Fruit fly (Drosophila melanogaster) whole organism, embryonic: ENCODE measurements around the gene VGlut.

Source experiments
- Asciz ChIP-seq: fragments of 200-800 bp; sonication (Bioruptor generic); optimal IDR thresholded peaks from 2 replicates; lab custom pipeline; 2017; ENCODE audit warnings: missing biosample characterization, mild to moderate bottlenecking, missing genetic modification characterization, missing genetic modification reagents
- CG12104 ChIP-seq: fragments of 200-800 bp; sonication (Bioruptor generic); optimal IDR thresholded peaks from 3 replicates; lab custom pipeline; 2016; ENCODE audit warnings: missing biosample characterization, missing genetic modification characterization
- CG12744 ChIP-seq: fragments of 200-800 bp; sonication (Bioruptor generic); optimal IDR thresholded peaks from 2 replicates; lab custom pipeline; 2016; ENCODE audit warnings: missing biosample characterization, missing genetic modification characterization
- CG14014 ChIP-seq: fragments of 200-800 bp; sonication (Bioruptor generic); IDR thresholded peaks from 2 replicates; pipeline ENCODE4 v1.3.6; 2022; ENCODE audit warnings: missing biosample characterization, missing genetic modification characterization
- CG14050 ChIP-seq: fragments of 200-800 bp; sonication (Bioruptor generic); IDR thresholded peaks from 3 replicates; pipeline ENCODE4 v1.3.6; 2022; ENCODE audit warnings: missing biosample characterization, missing genetic modification characterization
- CG14860 ChIP-seq: fragments of 200-800 bp; sonication (Bioruptor generic); IDR thresholded peaks from 3 replicates; pipeline ENCODE4 v1.3.6; 2022; ENCODE audit warnings: missing biosample characterization, missing genetic modification characterization; ENCODE audit not compliant: partially characterized antibody
- CG15479 ChIP-seq: fragments of 200-800 bp; sonication (Bioruptor generic); optimal IDR thresholded peaks from 3 replicates; lab custom pipeline; 2019; ENCODE audit warnings: missing biosample characterization, mild to moderate bottlenecking, missing genetic modification characterization, moderate library complexity
- CG17328 ChIP-seq: fragments of 200-800 bp; sonication (Bioruptor generic); IDR thresholded peaks from 2 replicates; pipeline ENCODE4 v1.3.6; 2022; ENCODE audit warnings: missing biosample characterization, missing genetic modification characterization
- CG17361 ChIP-seq: fragments of 200-800 bp; sonication (Bioruptor generic); IDR thresholded peaks from 3 replicates; pipeline ENCODE4 v1.3.6; 2022; ENCODE audit warnings: missing biosample characterization, missing genetic modification characterization
- CG17568 ChIP-seq: fragments of 200-800 bp; sonication (Bioruptor generic); optimal IDR thresholded peaks from 2 replicates; lab custom pipeline; 2018; ENCODE audit warnings: missing biosample characterization, mild to moderate bottlenecking, missing genetic modification characterization, moderate library complexity
- CG1832 ChIP-seq: fragments of 200-800 bp; sonication (Bioruptor generic); optimal IDR thresholded peaks from 2 replicates; lab custom pipeline; 2017; ENCODE audit warnings: missing biosample characterization, mild to moderate bottlenecking, missing genetic modification characterization, inconsistent platforms
- CG2889 ChIP-seq: fragments of 200-800 bp; sonication (Bioruptor generic); IDR thresholded peaks from 3 replicates; pipeline ENCODE4 v1.3.6; 2022; ENCODE audit warnings: missing biosample characterization, missing genetic modification characterization
- CG31388 ChIP-seq: fragments of 200-800 bp; sonication (Bioruptor generic); optimal IDR thresholded peaks from 2 replicates; lab custom pipeline; 2016; ENCODE audit warnings: missing biosample characterization, missing genetic modification characterization
- CG4360 ChIP-seq: fragments of 200-800 bp; sonication (Bioruptor generic); IDR thresholded peaks from 2 replicates; pipeline ENCODE4 v1.3.6; 2022; ENCODE audit warnings: missing biosample characterization, missing genetic modification characterization
- CG5245 ChIP-seq: fragments of 200-800 bp; sonication (Bioruptor generic); optimal IDR thresholded peaks from 3 replicates; lab custom pipeline; 2016; ENCODE audit warnings: missing biosample characterization, missing genetic modification characterization
- CG6654 ChIP-seq: fragments of 200-800 bp; sonication (Bioruptor generic); optimal IDR thresholded peaks from 2 replicates; lab custom pipeline; 2017; ENCODE audit warnings: missing biosample characterization, mild to moderate bottlenecking, missing genetic modification characterization
- CG6854 ChIP-seq: fragments of 200-800 bp; sonication (Bioruptor generic); optimal IDR thresholded peaks from 3 replicates; lab custom pipeline; 2017; ENCODE audit warnings: missing biosample characterization, mild to moderate bottlenecking, missing genetic modification characterization
- CG7372 ChIP-seq: fragments of 200-800 bp; sonication (Bioruptor generic); IDR thresholded peaks from 2 replicates; pipeline ENCODE4 v1.3.6; 2022; ENCODE audit warnings: missing biosample characterization, missing genetic modification characterization
- CG8281 ChIP-seq: fragments of 200-800 bp; sonication (Bioruptor generic); optimal IDR thresholded peaks from 2 replicates; lab custom pipeline; 2018; ENCODE audit warnings: missing biosample characterization, mild to moderate bottlenecking, missing genetic modification characterization, moderate library complexity
- CTCF ChIP-seq: fragments of 200-800 bp; sonication (Bioruptor generic); optimal IDR thresholded peaks from 2 replicates; lab custom pipeline; 2017; ENCODE audit warnings: missing biosample characterization, mild to moderate bottlenecking, missing genetic modification characterization, moderate library complexity
- D19A ChIP-seq: fragments of 200-800 bp; optimal IDR thresholded peaks from 3 replicates; lab custom pipeline; 2019; ENCODE audit warnings: missing biosample characterization, mild to moderate bottlenecking, missing genetic modification characterization, moderate library complexity
- Dbx ChIP-seq: fragments of 200-800 bp; sonication (Bioruptor generic); IDR thresholded peaks from 3 replicates; pipeline ENCODE4 v1.3.6; 2022; ENCODE audit warnings: missing biosample characterization, missing genetic modification characterization
- Doc2 ChIP-seq: fragments of 200-800 bp; sonication (Bioruptor generic); IDR thresholded peaks from 2 replicates; pipeline ENCODE4 v1.3.6; 2022; ENCODE audit warnings: missing biosample characterization, missing genetic modification characterization
- Dref ChIP-seq: fragments of 200-800 bp; sonication (Bioruptor generic); IDR thresholded peaks from 2 replicates; pipeline ENCODE4 v1.3.6; 2022; ENCODE audit warnings: missing biosample characterization, missing genetic modification characterization
- E2f2 ChIP-seq: fragments of 200-800 bp; sonication (Bioruptor generic); IDR thresholded peaks from 2 replicates; pipeline ENCODE4 v1.3.6; 2022; ENCODE audit warnings: missing biosample characterization, missing genetic modification characterization
- Ets65A ChIP-seq: fragments of 200-800 bp; sonication (Bioruptor generic); peaks from one replicate; lab custom pipeline; 2016; ENCODE audit warnings: missing biosample characterization, missing genetic modification characterization
- HLH54F ChIP-seq: fragments of 200-800 bp; sonication (Bioruptor generic); optimal IDR thresholded peaks from 3 replicates; lab custom pipeline; 2016; ENCODE audit warnings: missing biosample characterization, missing genetic modification characterization
- Lim3 ChIP-seq: fragments of 200-800 bp; sonication (Bioruptor generic); IDR thresholded peaks from 2 replicates; pipeline ENCODE4 v1.3.6; 2022; ENCODE audit warnings: missing biosample characterization, missing genetic modification characterization
- NFAT ChIP-seq: fragments of 200-800 bp; sonication (Bioruptor generic); IDR thresholded peaks from 2 replicates; pipeline ENCODE4 v1.3.6; 2022; ENCODE audit warnings: missing biosample characterization, missing genetic modification characterization
- NfI ChIP-seq: fragments of 200-800 bp; sonication (Bioruptor generic); optimal IDR thresholded peaks from 3 replicates; lab custom pipeline; 2018; ENCODE audit warnings: missing biosample characterization, mild to moderate bottlenecking, missing genetic modification characterization, moderate library complexity
- PHDP ChIP-seq: fragments of 200-800 bp; sonication (Bioruptor generic); optimal IDR thresholded peaks from 3 replicates; lab custom pipeline; 2018; ENCODE audit warnings: missing biosample characterization, mild to moderate bottlenecking, missing genetic modification characterization, moderate library complexity
- Sry-β ChIP-seq: fragments of 200-800 bp; sonication (Bioruptor generic); optimal IDR thresholded peaks from 2 replicates; lab custom pipeline; 2018; ENCODE audit warnings: missing biosample characterization, mild to moderate bottlenecking, missing genetic modification characterization, moderate library complexity
- al ChIP-seq: fragments of 200-800 bp; sonication (Bioruptor generic); IDR thresholded peaks from 2 replicates; pipeline ENCODE4 v1.3.6; 2022; ENCODE audit warnings: missing biosample characterization, missing genetic modification characterization
- br ChIP-seq: fragments of >200 bp; optimal IDR thresholded peaks from 2 replicates; lab custom pipeline; 2017
- chinmo ChIP-seq: fragments of 200-800 bp; sonication (Bioruptor generic); IDR thresholded peaks from 4 replicates; pipeline ENCODE4 v1.3.6; 2022; ENCODE audit warnings: missing biosample characterization, missing genetic modification characterization; ENCODE audit not compliant: partially characterized antibody
- crc ChIP-seq: fragments of 200-800 bp; sonication (Bioruptor generic); optimal IDR thresholded peaks from 2 replicates; lab custom pipeline; 2016; ENCODE audit warnings: missing biosample characterization, missing genetic modification characterization
- dimm ChIP-seq: fragments of 200-800 bp; sonication (Bioruptor generic); IDR thresholded peaks from 2 replicates; pipeline ENCODE4 v1.3.6; 2022; ENCODE audit warnings: missing biosample characterization, missing genetic modification characterization
- emc ChIP-seq: fragments of 200-800 bp; sonication (Bioruptor generic); optimal IDR thresholded peaks from 2 replicates; lab custom pipeline; 2016; ENCODE audit warnings: missing biosample characterization, missing genetic modification characterization
- esg ChIP-seq: fragments of 200-800 bp; sonication (Bioruptor generic); conservative IDR thresholded peaks from 2 replicates; pipeline ENCODE4 v1.3.6; 2022; ENCODE audit warnings: missing biosample characterization, missing genetic modification characterization
- eve ChIP-seq, 2 experiments: fragments of >200 bp; optimal IDR thresholded peaks; 2 replicates each; lab custom pipeline; 2017; ENCODE audit warnings: missing biosample characterization in 2 of 2, missing genetic modification characterization in 2 of 2
- grau ChIP-seq: fragments of 200-800 bp; optimal IDR thresholded peaks from 3 replicates; lab custom pipeline; 2019; ENCODE audit warnings: missing biosample characterization, mild to moderate bottlenecking, missing genetic modification characterization, moderate library complexity
- gt ChIP-seq: fragments of 200-800 bp; sonication (Bioruptor generic); IDR thresholded peaks from 2 replicates; pipeline ENCODE4 v1.3.6; 2022; ENCODE audit warnings: missing biosample characterization, missing genetic modification characterization
- jumu ChIP-seq: fragments of 200-800 bp; sonication (Bioruptor generic); optimal IDR thresholded peaks from 3 replicates; lab custom pipeline; 2016; ENCODE audit warnings: missing biosample characterization, missing genetic modification characterization
- kay ChIP-seq: fragments of 200-800 bp; sonication (Bioruptor generic); optimal IDR thresholded peaks from 2 replicates; lab custom pipeline; 2016; ENCODE audit warnings: missing biosample characterization, missing genetic modification characterization
- luna ChIP-seq: fragments of 200-800 bp; sonication (Bioruptor generic); optimal IDR thresholded peaks from 2 replicates; lab custom pipeline; 2016; ENCODE audit warnings: missing biosample characterization, missing genetic modification characterization
- nom ChIP-seq: fragments of 200-800 bp; sonication (Bioruptor generic); optimal IDR thresholded peaks from 2 replicates; lab custom pipeline; 2017; ENCODE audit warnings: missing biosample characterization, missing genetic modification characterization, mild to moderate bottlenecking, moderate library complexity, missing genetic modification reagents
- pfk ChIP-seq: fragments of 200-800 bp; sonication (Bioruptor generic); optimal IDR thresholded peaks from 2 replicates; lab custom pipeline; 2018; ENCODE audit warnings: missing biosample characterization, mild to moderate bottlenecking, missing genetic modification characterization, moderate library complexity
- prd ChIP-seq, 3 experiments: fragments of >200 bp in 2 of 3; fragments of 200-800 bp in 1 of 3; sonication (Bioruptor generic) in 1 of 3; optimal IDR thresholded peaks in 2 of 3; IDR thresholded peaks in 1 of 3; 2 replicates in 2 of 3; 3 replicates in 1 of 3; pipeline versions ENCODE4 v1.3.6 to Lab custom; 2017 to 2022; ENCODE audit warnings: missing biosample characterization in 1 of 3, missing genetic modification characterization in 1 of 3
- sob ChIP-seq: fragments of 200-800 bp; sonication (Bioruptor generic); IDR thresholded peaks from 2 replicates; pipeline ENCODE4 v1.3.6; 2022; ENCODE audit warnings: missing biosample characterization, missing genetic modification characterization
- unc-4 ChIP-seq: fragments of 200-800 bp; sonication (Bioruptor generic); IDR thresholded peaks from 2 replicates; pipeline ENCODE4 v1.3.6; 2022; ENCODE audit warnings: missing biosample characterization, missing genetic modification characterization; ENCODE audit not compliant: partially characterized antibody
- zf30C ChIP-seq: fragments of 200-800 bp; sonication (Bioruptor generic); optimal IDR thresholded peaks from 3 replicates; lab custom pipeline; 2018; ENCODE audit warnings: missing biosample characterization, mild to moderate bottlenecking, missing genetic modification characterization

VGlut gene

dm6 chr2L:2433494-2434054 lies 33.5 kb downstream of the VGlut start (continued):
- TF ChIP-seq D19A (peak; percentile 77), Dbx (peak; percentile 52; the same call in 1 of the 3 replicates), al (peak; percentile 59), Asciz (peak; percentile 78), prd (optimal IDR thresholded peaks at IDR 0.05; lab: Kevin White, UChicago) (no peak), prd (GFP tag; IDR thresholded peaks at IDR 0.05; lab: Robert Waterston, UW) (peak; percentile 89), zf30C (GFP tag; lab: Kevin White, UChicago) (no peak), unc-4 (GFP tag; lab: Robert Waterston, UW) (no peak), chinmo (peak; percentile 62; the same call in 1 of the 4 replicates), CG17328 (peak; percentile 92), CG17361 (GFP tag; lab: Robert Waterston, UW) (peak; percentile 81), CG14014 (GFP tag; lab: Robert Waterston, UW) (peak; percentile 80), CG12744 (GFP tag; lab: Kevin White, UChicago) (peak; percentile 38), sob (peak; percentile 82), jumu (GFP tag; lab: Kevin White, UChicago) (peak; percentile 83), CG12104 (GFP tag; lab: Kevin White, UChicago) (peak; percentile 69), CG6654 (peak; percentile 43), CG6854 (peak; percentile 34), Doc2 (0 out of 2 replicates have a peak, but pooled peaks have one; percentile 26), kay (peak; percentile 67), esg (peak; percentile 87), CG8281 (tag; lab: Kevin White, UChicago) (peak; percentile 48), Sry-β (no peak), CG17568 (peak; percentile 71), E2f2 (GFP tag; lab: Robert Waterston, UW) (peak; percentile 61), CG15479 (GFP tag; lab: Kevin White, UChicago) (no peak), gt (peak; percentile 60), CG14860 (no peak), nom (GFP tag; lab: Kevin White, UChicago) (peak; percentile 98), NfI (peak; percentile 86), Ets65A (GFP tag; lab: Kevin White, UChicago) (peak; percentile 97), Dref (no peak), emc (GFP tag; lab: Kevin White, UChicago) (no peak), CG1832 (GFP tag; lab: Kevin White, UChicago) (no peak), br (lab: Kevin White, UChicago) (no peak), CG14050 (GFP tag; lab: Robert Waterston, UW) (peak; percentile 86), crc (peak; percentile 72), CG5245 (GFP tag; lab: Kevin White, UChicago) (peak; percentile 90), CG2889 (peak; percentile 54; the same call in 1 of the 3 replicates), pfk (no peak), CTCF (peak; percentile 45), dimm (peak; percentile 76), CG7372 (GFP tag; lab: Robert Waterston, UW) (peak; percentile 75), CG31388 (GFP tag; lab: Kevin White, UChicago) (peak; percentile 64), CG4360 (peak; percentile 47; the same call in 1 of the 2 replicates), grau (tag; lab: Kevin White, UChicago) (peak; percentile 82), eve (GFP tag; optimal IDR thresholded peaks at IDR 0.05; lab: Kevin White, UChicago) (peak in 1 of 2 experiments; percentile 96), PHDP (tag; lab: Kevin White, UChicago) (peak; percentile 83), HLH54F (GFP tag; lab: Kevin White, UChicago) (peak; percentile 41), luna (GFP tag; lab: Kevin White, UChicago) (no peak), NFAT (GFP tag; lab: Robert Waterston, UW) (no peak; the same call in 1 of the 2 replicates), Lim3 (GFP tag; lab: Robert Waterston, UW) (peak; percentile 58)
